Fruit fly (Drosophila melanogaster) whole organism, pupa: ENCODE results near the gene natalisin.

Experiments used
- CG13204 ChIP-seq: fragments of 200-800 bp; sonication (Bioruptor generic); optimal IDR thresholded peaks from 2 replicates; lab custom pipeline; 2018; ENCODE audit warnings: missing biosample characterization, mild to moderate bottlenecking, missing genetic modification characterization, moderate library complexity
- CG14655 ChIP-seq: fragments of 200-800 bp; sonication (Bioruptor generic); optimal IDR thresholded peaks from 3 replicates; lab custom pipeline; 2017; ENCODE audit warnings: mild to moderate bottlenecking, missing biosample characterization, missing genetic modification reagents, missing genetic modification characterization
- CG15710 ChIP-seq: fragments of 200-800 bp; sonication (Bioruptor generic); optimal IDR thresholded peaks from 2 replicates; lab custom pipeline; 2018; ENCODE audit warnings: missing biosample characterization, mild to moderate bottlenecking, missing genetic modification characterization, moderate library complexity
- CG32121 ChIP-seq: fragments of 200-800 bp; sonication (Bioruptor generic); IDR thresholded peaks from 2 replicates; pipeline ENCODE4 v1.3.6; 2022; ENCODE audit warnings: missing biosample characterization, missing genetic modification characterization
- CG8159 ChIP-seq: fragments of 200-800 bp; sonication (Bioruptor generic); optimal IDR thresholded peaks from 3 replicates; lab custom pipeline; 2018; ENCODE audit warnings: missing biosample characterization, mild to moderate bottlenecking, missing genetic modification characterization, moderate library complexity
- D1 ChIP-seq: fragments of 200-800 bp; sonication (Bioruptor generic); optimal IDR thresholded peaks from 2 replicates; lab custom pipeline; 2018; ENCODE audit warnings: missing biosample characterization, mild to moderate bottlenecking, missing genetic modification characterization, moderate library complexity
- Pif1B ChIP-seq: fragments of 200-800 bp; sonication (Bioruptor generic); optimal IDR thresholded peaks from 3 replicates; lab custom pipeline; 2016; ENCODE audit warnings: missing biosample characterization, missing genetic modification characterization
- Snoo ChIP-seq: fragments of 200-800 bp; sonication (Bioruptor generic); optimal IDR thresholded peaks from 3 replicates; lab custom pipeline; 2017; ENCODE audit warnings: missing biosample characterization, mild to moderate bottlenecking, missing genetic modification characterization, inconsistent platforms
- rn ChIP-seq: fragments of 200-800 bp; sonication (Bioruptor generic); IDR thresholded peaks from 2 replicates; pipeline ENCODE4 v1.3.6; 2022; ENCODE audit warnings: missing biosample characterization, missing genetic modification characterization

- TF ChIP-seq Pif1B (GFP tag; lab: Kevin White, UChicago) (no peak), D1 (tag; lab: Kevin White, UChicago) (no peak), Snoo (no peak), CG13204 (no peak), CG14655 (GFP tag; lab: Kevin White, UChicago) (peak; percentile 62), CG32121 (GFP tag; lab: Robert Waterston, UW) (no peak), CG8159 (tag; lab: Kevin White, UChicago) (no peak), CG15710 (tag; lab: Kevin White, UChicago) (no peak), rn (GFP tag; lab: Robert Waterston, UW) (no peak)
Observed at dm6 chr3R:14456214-14456862, 37.9 kb downstream of the natalisin start.
